Worm (Caenorhabditis elegans) whole organism, L3 larva: ENCODE measurements around the gene rga-1.
"Not testable (repeated sequence)": the region's sequence is repeated elsewhere in the genome, so short reads cannot be mapped to it uniquely, and the experiment has no call there.

ENCODE experiments used
- R02D3.7 ChIP-seq: fragments of 150-350 bp; optimal IDR thresholded peaks from 2 replicates; lab custom pipeline; 2014; ENCODE audit warnings: missing biosample characterization, missing genetic modification characterization
- ZK546.5 ChIP-seq: sonication (generic microtip); optimal IDR thresholded peaks from 2 replicates; lab custom pipeline; 2017; ENCODE audit warnings: missing biosample characterization, missing genetic modification characterization
- aly-2 ChIP-seq: fragments of 150-350 bp; optimal IDR thresholded peaks from 2 replicates; lab custom pipeline; 2014; ENCODE audit warnings: missing biosample characterization, missing genetic modification characterization
- ama-1 ChIP-seq: fragments of 150-350 bp; optimal IDR thresholded peaks from 2 replicates; lab custom pipeline; 2018
- ceh-16 ChIP-seq: sonication (generic microtip); optimal IDR thresholded peaks from 2 replicates; lab custom pipeline; 2017; ENCODE audit warnings: missing biosample characterization, missing genetic modification characterization
- ceh-28 ChIP-seq: fragments of 150-350 bp; optimal IDR thresholded peaks from 2 replicates; lab custom pipeline; 2014; ENCODE audit warnings: missing biosample characterization, missing genetic modification reagents, missing genetic modification characterization
- ceh-82 ChIP-seq: fragments of 150-350 bp; optimal IDR thresholded peaks from 2 replicates; lab custom pipeline; 2014; ENCODE audit warnings: missing biosample characterization, missing genetic modification characterization
- ceh-9 ChIP-seq: sonication (generic microtip); optimal IDR thresholded peaks from 2 replicates; lab custom pipeline; 2018; ENCODE audit warnings: missing biosample characterization, missing genetic modification characterization
- daf-12 ChIP-seq: fragments of 150-350 bp; optimal IDR thresholded peaks from 2 replicates; lab custom pipeline; 2014; ENCODE audit warnings: missing biosample characterization, missing genetic modification reagents, missing genetic modification characterization
- elt-1 ChIP-seq: fragments of 150-350 bp; optimal IDR thresholded peaks from 2 replicates; lab custom pipeline; 2014; ENCODE audit warnings: missing biosample characterization, missing genetic modification characterization
- elt-2 ChIP-seq: sonication (generic microtip); optimal IDR thresholded peaks from 2 replicates; lab custom pipeline; 2016; ENCODE audit warnings: missing genetic modification reagents, mild to moderate bottlenecking, missing genetic modification characterization, missing compliant biosample characterization
- elt-3 ChIP-seq, 3 experiments: fragments of 150-350 bp in 1 of 3; sonication (generic microtip) in 2 of 3; optimal IDR thresholded peaks; 2 replicates in 2 of 3; 4 replicates in 1 of 3; lab custom pipeline; 2014 to 2017; ENCODE audit warnings: missing biosample characterization in 3 of 3, missing genetic modification characterization in 3 of 3
- eor-1 ChIP-seq, 2 experiments: fragments of 150-350 bp; optimal IDR thresholded peaks; 2 replicates each; lab custom pipeline; 2014 to 2018; ENCODE audit warnings: missing biosample characterization in 2 of 2, missing genetic modification characterization in 2 of 2
- fkh-2 ChIP-seq: fragments of 150-350 bp; optimal IDR thresholded peaks from 2 replicates; lab custom pipeline; 2014; ENCODE audit warnings: missing biosample characterization, missing genetic modification reagents, missing genetic modification characterization
- fos-1 ChIP-seq: fragments of 150-350 bp; optimal IDR thresholded peaks from 2 replicates; lab custom pipeline; 2014; ENCODE audit warnings: missing biosample characterization, missing genetic modification characterization
- hmg-11 ChIP-seq: sonication (generic microtip); optimal IDR thresholded peaks from 2 replicates; lab custom pipeline; 2016; ENCODE audit warnings: missing genetic modification characterization, missing compliant biosample characterization
- jun-1 ChIP-seq: fragments of 150-350 bp; optimal IDR thresholded peaks from 2 replicates; lab custom pipeline; 2014; ENCODE audit warnings: missing biosample characterization, missing genetic modification reagents, missing genetic modification characterization
- lin-15B ChIP-seq: fragments of 150-350 bp; optimal IDR thresholded peaks from 2 replicates; lab custom pipeline; 2014; ENCODE audit warnings: missing biosample characterization, missing genetic modification characterization
- lin-39 ChIP-seq: fragments of 150-350 bp; optimal IDR thresholded peaks from 2 replicates; lab custom pipeline; 2018; ENCODE audit warnings: missing biosample characterization, missing genetic modification reagents, missing genetic modification characterization
- mdl-1 ChIP-seq: fragments of 150-350 bp; optimal IDR thresholded peaks from 2 replicates; lab custom pipeline; 2014; ENCODE audit warnings: missing biosample characterization, missing genetic modification characterization
- mml-1 ChIP-seq: fragments of 150-350 bp; sonication (generic microtip); optimal IDR thresholded peaks from 3 replicates; lab custom pipeline; 2014; ENCODE audit warnings: missing biosample characterization, missing genetic modification characterization
- nfya-1 ChIP-seq: sonication (generic microtip); optimal IDR thresholded peaks from 2 replicates; lab custom pipeline; 2017; ENCODE audit warnings: missing genetic modification characterization, mild to moderate bottlenecking, missing compliant biosample characterization, antibody characterized with exemption, moderate library complexity; ENCODE audit not compliant: insufficient read depth
- nhr-23 ChIP-seq: fragments of 150-350 bp; optimal IDR thresholded peaks from 2 replicates; lab custom pipeline; 2014; ENCODE audit warnings: missing biosample characterization, missing genetic modification reagents, missing genetic modification characterization
- nhr-237 ChIP-seq: fragments of 150-350 bp; optimal IDR thresholded peaks from 2 replicates; lab custom pipeline; 2014; ENCODE audit warnings: missing biosample characterization, missing genetic modification characterization
- nhr-25 ChIP-seq: sonication (generic microtip); optimal IDR thresholded peaks from 2 replicates; lab custom pipeline; 2017; ENCODE audit warnings: missing biosample characterization, missing genetic modification characterization
- nhr-43 ChIP-seq: sonication (generic microtip); optimal IDR thresholded peaks from 2 replicates; lab custom pipeline; 2016; ENCODE audit warnings: mild to moderate bottlenecking, missing genetic modification characterization, missing compliant biosample characterization; ENCODE audit not compliant: poor library complexity, severe bottlenecking
- nhr-67 ChIP-seq: fragments of 150-350 bp; optimal IDR thresholded peaks from 2 replicates; lab custom pipeline; 2014; ENCODE audit warnings: missing biosample characterization, missing genetic modification characterization
- nhr-76 ChIP-seq: fragments of 150-350 bp; sonication (generic microtip); optimal IDR thresholded peaks from 5 replicates; lab custom pipeline; 2014; ENCODE audit warnings: missing biosample characterization, missing genetic modification characterization
- nhr-77 ChIP-seq: fragments of 150-350 bp; optimal IDR thresholded peaks from 2 replicates; lab custom pipeline; 2014; ENCODE audit warnings: missing biosample characterization, missing genetic modification characterization
- pqm-1 ChIP-seq: fragments of 150-350 bp; optimal IDR thresholded peaks from 2 replicates; lab custom pipeline; 2017; ENCODE audit warnings: missing biosample characterization, missing genetic modification characterization, inconsistent platforms
- sea-2 ChIP-seq: fragments of 150-350 bp; sonication (generic microtip); optimal IDR thresholded peaks from 4 replicates; lab custom pipeline; 2014; ENCODE audit warnings: missing biosample characterization, missing genetic modification reagents, missing genetic modification characterization
- skn-1 ChIP-seq: fragments of 150-350 bp; optimal IDR thresholded peaks from 2 replicates; lab custom pipeline; 2014; ENCODE audit warnings: missing biosample characterization, missing genetic modification characterization
- snpc-4 ChIP-seq: fragments of 150-350 bp; optimal IDR thresholded peaks from 2 replicates; lab custom pipeline; 2014; ENCODE audit warnings: missing biosample characterization, missing genetic modification characterization
- tbx-2 ChIP-seq: sonication (generic microtip); optimal IDR thresholded peaks from 2 replicates; lab custom pipeline; 2016; ENCODE audit warnings: mild to moderate bottlenecking, missing genetic modification characterization, missing compliant biosample characterization
- unc-39 ChIP-seq: sonication (generic microtip); optimal IDR thresholded peaks from 4 replicates; lab custom pipeline; 2017; ENCODE audit warnings: missing biosample characterization, missing genetic modification characterization
- unc-62 ChIP-seq: fragments of 150-350 bp; sonication (generic microtip); optimal IDR thresholded peaks from 4 replicates; lab custom pipeline; 2014; ENCODE audit warnings: missing biosample characterization, missing genetic modification reagents, missing genetic modification characterization
- zag-1 ChIP-seq: fragments of 150-350 bp; optimal IDR thresholded peaks from 2 replicates; lab custom pipeline; 2014; ENCODE audit warnings: missing biosample characterization, missing genetic modification characterization
- ztf-11 ChIP-seq: fragments of 150-350 bp; optimal IDR thresholded peaks from 2 replicates; lab custom pipeline; 2014; ENCODE audit warnings: missing biosample characterization, missing genetic modification characterization
- ztf-4 ChIP-seq: fragments of 150-350 bp; optimal IDR thresholded peaks from 2 replicates; lab custom pipeline; 2014; ENCODE audit warnings: missing biosample characterization, missing genetic modification characterization

rga-1 gene

ce11 chrII:11433942-11434341 lies 30.8 kb upstream of the rga-1 start, which contains the start of gene C05D12.5:
TSS of gene C05D12.5 (plus strand) at chrII:11434242.
- TF ChIP-seq ceh-9 (tag; lab: Kevin White, UChicago) (no peak), unc-39 (no peak), nhr-23 (no peak), lin-15B (tag; lab: Kevin White, UChicago) (no peak), jun-1 (tag; lab: Kevin White, UChicago) (no peak), nhr-67 (tag; lab: Kevin White, UChicago) (no peak), hmg-11 (tag; lab: Kevin White, UChicago) (no peak), ztf-11 (no peak), R02D3.7 (tag; lab: Kevin White, UChicago) (no peak), ceh-16 (tag; lab: Kevin White, UChicago) (no peak), ceh-28 (tag; lab: Kevin White, UChicago) (no peak), ztf-4 (tag; lab: Kevin White, UChicago) (no peak), tbx-2 (tag; lab: Kevin White, UChicago) (no peak), elt-2 (tag; lab: Kevin White, UChicago) (no peak)

DNA sequence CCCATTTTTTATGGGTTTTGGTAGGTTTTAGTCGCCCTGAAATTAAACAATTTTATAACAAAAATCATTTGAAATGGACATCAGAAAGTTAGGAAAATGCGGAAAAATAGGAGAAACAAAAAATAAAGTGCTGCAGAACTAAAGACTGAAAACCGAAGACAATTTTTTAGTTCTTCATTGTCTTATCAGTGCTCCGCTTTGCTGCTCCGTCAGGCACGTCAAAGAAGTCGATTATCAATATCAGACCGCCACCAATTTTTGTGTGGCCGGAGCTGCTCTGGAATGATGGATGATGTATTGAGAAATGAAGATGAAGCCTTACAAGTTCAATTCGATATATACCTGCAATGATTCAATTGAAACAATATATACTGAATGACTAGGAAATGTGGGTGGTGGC lies 26.3 kb upstream of the rga-1 start, which contains the start of gene vha-6:
vha-6 (minus strand) TSS at position 36 of the 400 bp plus-strand sequence.
- TF ChIP-seq lin-39 (tag; lab: Kevin White, UChicago): no peak
- TF ChIP-seq pqm-1 (tag; lab: Kevin White, UChicago): peak; percentile 69
- peak; percentile 83 for TF ChIP-seq elt-2 (tag; lab: Kevin White, UChicago)

ce11 chrII:11440265-11440664 lies 24.4 kb upstream of the rga-1 start, which contains the start of gene VW02B12L.2:
TSS of gene VW02B12L.2 (minus strand) at chrII:11440329.
- TF ChIP-seq nhr-237 (tag; lab: Kevin White, UChicago): no peak
- no peak for TF ChIP-seq ama-1 (lab: Kevin White, UChicago)
- TF ChIP-seq nhr-25 (tag; lab: Kevin White, UChicago): peak; percentile 17
- TF ChIP-seq aly-2 (tag; lab: Kevin White, UChicago): no peak
- no peak for TF ChIP-seq zag-1 (tag; lab: Kevin White, UChicago)
- peak; percentile 37 for TF ChIP-seq nfya-1 (tag; lab: Kevin White, UChicago)
- no peak for TF ChIP-seq elt-3 (tag; optimal IDR thresholded peaks at IDR 0.05; lab: Kevin White, UChicago)
- TF ChIP-seq lin-15B (tag; lab: Kevin White, UChicago): peak; percentile 46
- TF ChIP-seq lin-39 (tag; lab: Kevin White, UChicago): peak; percentile 67
- TF ChIP-seq fos-1 (tag; lab: Kevin White, UChicago): no peak
- TF ChIP-seq nhr-77 (tag; lab: Kevin White, UChicago): no peak
- TF ChIP-seq elt-2 (tag; lab: Kevin White, UChicago): no peak
- TF ChIP-seq hmg-11 (tag; lab: Kevin White, UChicago): no peak
- peak; percentile 85 for TF ChIP-seq R02D3.7 (tag; lab: Kevin White, UChicago)
- no peak for TF ChIP-seq mdl-1 (tag; lab: Kevin White, UChicago)
- no peak for TF ChIP-seq eor-1 (tag; optimal IDR thresholded peaks at IDR 0.05; lab: Kevin White, UChicago)
- TF ChIP-seq fkh-2: no peak
- no peak for TF ChIP-seq ceh-9 (tag; lab: Kevin White, UChicago)
- no peak for TF ChIP-seq ceh-82
- no peak for TF ChIP-seq tbx-2 (tag; lab: Kevin White, UChicago)
- TF ChIP-seq mml-1 (tag; lab: Kevin White, UChicago): no peak
- TF ChIP-seq ceh-16 (tag; lab: Kevin White, UChicago): no peak
- TF ChIP-seq unc-62: no peak
- peak; percentile 51 for TF ChIP-seq nhr-23
- no peak for TF ChIP-seq pqm-1 (tag; lab: Kevin White, UChicago)
- TF ChIP-seq ztf-4 (tag; lab: Kevin White, UChicago): no peak
- no peak for TF ChIP-seq snpc-4 (tag; lab: Kevin White, UChicago)
- TF ChIP-seq, all 47 proteins: peak for 6

DNA sequence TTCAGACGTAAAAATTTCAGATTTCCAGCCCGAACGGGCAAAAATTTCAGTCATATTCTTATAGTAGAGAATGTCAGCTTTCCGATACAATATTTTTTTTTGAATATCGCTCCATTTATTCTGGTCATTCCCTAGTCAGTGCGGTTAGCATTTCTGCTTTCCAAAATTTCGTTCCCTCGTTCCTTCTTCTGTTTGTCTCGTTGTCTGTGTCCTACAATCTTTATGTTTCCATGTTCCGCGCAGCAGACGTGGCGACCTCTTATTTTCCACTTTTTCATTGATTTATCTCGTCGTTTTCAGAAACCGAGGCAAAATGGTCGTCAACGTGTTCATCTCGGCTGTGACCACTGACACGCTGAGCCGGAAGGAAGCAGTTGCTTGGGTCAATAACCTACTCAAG lies 22.3 kb upstream of the rga-1 start, which contains the start of gene ebp-2:
ebp-2 (plus strand) TSS at position 301 of the 400 bp plus-strand sequence.
- not testable (repeated sequence) for TF ChIP-seq nhr-25 (tag; lab: Kevin White, UChicago); unc-62; ceh-16 (tag; lab: Kevin White, UChicago)

DNA sequence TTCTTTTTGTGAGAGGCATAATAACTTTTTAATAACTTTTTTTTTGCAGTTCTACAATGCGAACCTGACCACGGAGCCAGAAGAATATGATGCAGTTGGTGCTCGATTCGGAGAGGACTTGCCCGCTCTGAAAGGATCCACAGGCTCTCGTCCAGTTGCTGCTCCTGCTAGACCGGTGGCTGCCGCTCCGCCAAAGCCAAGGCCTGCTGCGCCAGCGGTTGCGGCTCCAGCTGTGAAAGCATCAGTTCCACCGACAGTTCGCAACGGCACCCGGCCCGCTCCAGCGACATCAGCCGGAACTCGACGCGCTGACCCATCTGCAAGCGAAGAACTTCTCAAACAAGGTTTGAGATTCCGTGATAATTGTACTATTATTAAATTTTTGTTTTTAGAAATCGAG lies 21.6 kb upstream of the rga-1 start:
- TF ChIP-seq elt-1: no peak
- no peak for TF ChIP-seq aly-2 (tag; lab: Kevin White, UChicago)
- no peak for TF ChIP-seq skn-1 (tag; lab: Kevin White, UChicago)
- no peak for TF ChIP-seq mml-1 (tag; lab: Kevin White, UChicago)
- no peak for TF ChIP-seq ceh-16 (tag; lab: Kevin White, UChicago)
- no peak for TF ChIP-seq snpc-4 (tag; lab: Kevin White, UChicago)
- no peak for TF ChIP-seq daf-12 (tag; lab: Kevin White, UChicago)
- TF ChIP-seq ZK546.5 (tag; lab: Kevin White, UChicago): no peak
- no peak for TF ChIP-seq nhr-25 (tag; lab: Kevin White, UChicago)
- no peak for TF ChIP-seq hmg-11 (tag; lab: Kevin White, UChicago)
- TF ChIP-seq ztf-4 (tag; lab: Kevin White, UChicago): no peak
- TF ChIP-seq nhr-43 (tag; lab: Kevin White, UChicago): no peak
- TF ChIP-seq sea-2 (GFP tag; lab: Kevin White, UChicago): no peak
- no peak for TF ChIP-seq nhr-76
- no peak for TF ChIP-seq zag-1 (tag; lab: Kevin White, UChicago)
